Worm (Caenorhabditis elegans) whole organism, young adult: ENCODE data around the gene sre-55.
A peak's percentile ranks its signal among the peaks of the same experiment; 100 is the strongest.

Experiments used
- B0019.2 ChIP-seq: fragments of 200-800 bp; sonication (Bioruptor generic); conservative IDR thresholded peaks from 2 replicates; pipeline ENCODE4 v1.3.6; 2022; ENCODE audit warnings: missing genetic modification reagents, missing genetic modification characterization, missing compliant biosample characterization
- B0035.1 ChIP-seq: sonication (generic microtip); optimal IDR thresholded peaks from 2 replicates; lab custom pipeline; 2016; ENCODE audit warnings: missing genetic modification characterization, mild to moderate bottlenecking, missing compliant biosample characterization, missing genotype, missing genetic modification reagents
- C17E4.6 ChIP-seq: fragments of 200-800 bp; sonication (Bioruptor generic); IDR thresholded peaks from 2 replicates; pipeline ENCODE4 v1.3.6; 2022; ENCODE audit warnings: missing genetic modification reagents, missing genetic modification characterization, missing compliant biosample characterization
- D2030.7 ChIP-seq: fragments of 200-800 bp; sonication (Bioruptor generic); IDR thresholded peaks from 2 replicates; pipeline ENCODE4 v1.3.6; 2022; ENCODE audit warnings: missing genetic modification reagents, missing genetic modification characterization, missing compliant biosample characterization
- F33H1.4 ChIP-seq: fragments of 200-800 bp; sonication (Bioruptor generic); IDR thresholded peaks from 2 replicates; pipeline ENCODE4 v1.3.6; 2022; ENCODE audit warnings: missing genetic modification reagents, missing genetic modification characterization, missing compliant biosample characterization
- F37B4.10 ChIP-seq: fragments of 200-800 bp; sonication (Bioruptor generic); IDR thresholded peaks from 2 replicates; pipeline ENCODE4 v1.3.6; 2022; ENCODE audit warnings: missing genetic modification characterization, missing compliant biosample characterization
- F39B2.1 ChIP-seq: fragments of 200-800 bp; sonication (Bioruptor generic); IDR thresholded peaks from 2 replicates; pipeline ENCODE4 v1.3.6; 2022; ENCODE audit warnings: missing genetic modification reagents, missing genetic modification characterization, missing compliant biosample characterization
- F49E8.2 ChIP-seq: sonication (generic microtip); optimal IDR thresholded peaks from 3 replicates; lab custom pipeline; 2017; ENCODE audit warnings: missing genetic modification characterization, mild to moderate bottlenecking, missing compliant biosample characterization, antibody characterized with exemption, moderate library complexity; ENCODE audit not compliant: insufficient read depth
- K12H6.12 ChIP-seq: fragments of 200-800 bp; sonication (Bioruptor generic); optimal IDR thresholded peaks from 2 replicates; lab custom pipeline; 2018; ENCODE audit warnings: mild to moderate bottlenecking, missing genetic modification characterization, missing compliant biosample characterization
- T07F8.4 ChIP-seq: sonication (generic microtip); optimal IDR thresholded peaks from 2 replicates; lab custom pipeline; 2016; ENCODE audit warnings: mild to moderate bottlenecking, missing genetic modification characterization, moderate library complexity, missing compliant biosample characterization
- T26A5.8 ChIP-seq: sonication (generic microtip); optimal IDR thresholded peaks from 2 replicates; lab custom pipeline; 2016; ENCODE audit warnings: missing genetic modification characterization, missing compliant biosample characterization
- Y53F4B.3 ChIP-seq: fragments of 200-800 bp; sonication (Bioruptor generic); IDR thresholded peaks from 2 replicates; pipeline ENCODE4 v1.3.6; 2022; ENCODE audit warnings: missing genetic modification reagents, missing genetic modification characterization, missing compliant biosample characterization
- Y53G8AR.9 ChIP-seq: fragments of 200-800 bp; sonication (Bioruptor generic); conservative IDR thresholded peaks from 2 replicates; pipeline ENCODE4 v1.3.6; 2022; ENCODE audit warnings: missing genetic modification reagents, missing genetic modification characterization, missing compliant biosample characterization
- akir-1 ChIP-seq: fragments of 200-800 bp; sonication (Bioruptor generic); optimal IDR thresholded peaks from 2 replicates; lab custom pipeline; 2018; ENCODE audit warnings: mild to moderate bottlenecking, missing genetic modification characterization, moderate library complexity, missing compliant biosample characterization
- aptf-3 ChIP-seq: fragments of 200-800 bp; sonication (Bioruptor generic); IDR thresholded peaks from 2 replicates; pipeline ENCODE4 v1.3.6; 2022; ENCODE audit warnings: missing genetic modification characterization, missing compliant biosample characterization
- atf-7 ChIP-seq: sonication (generic microtip); optimal IDR thresholded peaks from 2 replicates; lab custom pipeline; 2017; ENCODE audit warnings: mild to moderate bottlenecking, missing genetic modification characterization, missing compliant biosample characterization
- attf-5 ChIP-seq: fragments of 200-800 bp; sonication (Bioruptor generic); optimal IDR thresholded peaks from 2 replicates; lab custom pipeline; 2018; ENCODE audit warnings: mild to moderate bottlenecking, missing genetic modification characterization, missing compliant biosample characterization
- attf-6 ChIP-seq: fragments of 200-800 bp; sonication (Bioruptor generic); IDR thresholded peaks from 2 replicates; pipeline ENCODE4 v1.3.6; 2022; ENCODE audit warnings: missing genetic modification reagents, missing genetic modification characterization, missing compliant biosample characterization
- bed-2 ChIP-seq: fragments of 200-800 bp; sonication (Bioruptor generic); IDR thresholded peaks from 2 replicates; pipeline ENCODE4 v1.3.6; 2022; ENCODE audit warnings: missing genetic modification reagents, missing genetic modification characterization, missing compliant biosample characterization
- cebp-2 ChIP-seq: fragments of 200-800 bp; sonication (Bioruptor generic); IDR thresholded peaks from 2 replicates; pipeline ENCODE4 v1.3.6; 2022; ENCODE audit warnings: missing genetic modification characterization, missing compliant biosample characterization
- ceh-27 ChIP-seq: fragments of 200-800 bp; sonication (Bioruptor generic); optimal IDR thresholded peaks from 2 replicates; lab custom pipeline; 2018; ENCODE audit warnings: mild to moderate bottlenecking, missing genetic modification characterization, moderate library complexity, missing compliant biosample characterization
- ceh-58 ChIP-seq: fragments of 200-800 bp; sonication (Bioruptor generic); IDR thresholded peaks from 2 replicates; pipeline ENCODE4 v1.3.6; 2022; ENCODE audit warnings: missing genetic modification characterization, missing compliant biosample characterization
- ceh-79 ChIP-seq: sonication (generic microtip); optimal IDR thresholded peaks from 2 replicates; lab custom pipeline; 2017; ENCODE audit warnings: mild to moderate bottlenecking, missing genetic modification characterization, missing compliant biosample characterization
- gei-17 ChIP-seq: fragments of 200-800 bp; sonication (Bioruptor generic); optimal IDR thresholded peaks from 2 replicates; lab custom pipeline; 2018; ENCODE audit warnings: mild to moderate bottlenecking, missing genetic modification characterization, missing compliant biosample characterization
- him-1 ChIP-seq: sonication (generic microtip); optimal IDR thresholded peaks from 2 replicates; lab custom pipeline; 2016; ENCODE audit warnings: missing genotype, missing genetic modification reagents, missing genetic modification characterization, missing compliant biosample characterization
- hlh-12 ChIP-seq: sonication (generic microtip); optimal IDR thresholded peaks from 2 replicates; lab custom pipeline; 2016; ENCODE audit warnings: missing genetic modification characterization, missing compliant biosample characterization
- hlh-26 ChIP-seq: fragments of 200-800 bp; sonication (Bioruptor generic); conservative IDR thresholded peaks from 2 replicates; pipeline ENCODE4 v1.3.6; 2022; ENCODE audit warnings: missing genetic modification reagents, missing genetic modification characterization, missing compliant biosample characterization
- hmg-1.2 ChIP-seq: fragments of 200-800 bp; sonication (Bioruptor generic); IDR thresholded peaks from 2 replicates; pipeline ENCODE4 v1.3.6; 2022; ENCODE audit warnings: missing genetic modification reagents, missing genetic modification characterization, missing compliant biosample characterization
- hsf-1 ChIP-seq: fragments of 200-800 bp; sonication (Bioruptor generic); IDR thresholded peaks from 2 replicates; pipeline ENCODE4 v1.3.6; 2022; ENCODE audit warnings: missing genetic modification reagents, missing genetic modification characterization, missing compliant biosample characterization
- lag-1 ChIP-seq: fragments of 200-800 bp; sonication (Bioruptor generic); IDR thresholded peaks from 2 replicates; pipeline ENCODE4 v1.3.6; 2022; ENCODE audit warnings: missing genetic modification reagents, missing genetic modification characterization, missing compliant biosample characterization
- lin-35 ChIP-seq, 3 experiments: fragments of 150-350 bp in 2 of 3; sonication (generic microtip) in 1 of 3; optimal IDR thresholded peaks; 2 replicates each; lab custom pipeline; 2014 to 2018; ENCODE audit warnings: missing biosample characterization in 3 of 3, missing genetic modification characterization in 3 of 3, missing genetic modification reagents in 3 of 3
- lin-40 ChIP-seq: sonication (generic microtip); optimal IDR thresholded peaks from 2 replicates; lab custom pipeline; 2016; ENCODE audit warnings: missing genetic modification characterization, mild to moderate bottlenecking, missing compliant biosample characterization, missing genotype, missing genetic modification reagents
- lir-1 ChIP-seq: fragments of 200-800 bp; sonication (Bioruptor generic); conservative IDR thresholded peaks from 2 replicates; pipeline ENCODE4 v1.3.6; 2022; ENCODE audit warnings: missing genetic modification reagents, missing genetic modification characterization, missing compliant biosample characterization
- lsl-1 ChIP-seq: fragments of 200-800 bp; sonication (Bioruptor generic); optimal IDR thresholded peaks from 2 replicates; lab custom pipeline; 2018; ENCODE audit warnings: mild to moderate bottlenecking, missing genetic modification characterization, moderate library complexity, missing compliant biosample characterization
- madf-10 ChIP-seq: sonication (generic microtip); optimal IDR thresholded peaks from 2 replicates; lab custom pipeline; 2016; ENCODE audit warnings: mild to moderate bottlenecking, missing genetic modification characterization, missing compliant biosample characterization
- madf-3 ChIP-seq: fragments of 200-800 bp; sonication (Bioruptor generic); IDR thresholded peaks from 2 replicates; pipeline ENCODE4 v1.3.6; 2022; ENCODE audit warnings: missing genetic modification reagents, missing genetic modification characterization, missing compliant biosample characterization
- madf-6 ChIP-seq: fragments of 200-800 bp; sonication (Bioruptor generic); IDR thresholded peaks from 2 replicates; pipeline ENCODE4 v1.3.6; 2022; ENCODE audit warnings: missing genetic modification reagents, missing genetic modification characterization, missing compliant biosample characterization
- nfya-1 ChIP-seq: sonication (generic microtip); optimal IDR thresholded peaks from 2 replicates; lab custom pipeline; 2017; ENCODE audit warnings: antibody characterized with exemption, missing compliant biosample characterization, missing genetic modification characterization, borderline replicate concordance; ENCODE audit not compliant: insufficient read depth
- nfyb-1 ChIP-seq: fragments of 200-800 bp; sonication (Bioruptor generic); IDR thresholded peaks from 2 replicates; pipeline ENCODE4 v1.3.6; 2022; ENCODE audit warnings: missing genetic modification reagents, missing genetic modification characterization, missing compliant biosample characterization
- nhr-120 ChIP-seq: fragments of 200-800 bp; sonication (Bioruptor generic); IDR thresholded peaks from 2 replicates; pipeline ENCODE4 v1.3.6; 2022; ENCODE audit warnings: missing genetic modification characterization, missing compliant biosample characterization
- nhr-80 ChIP-seq: sonication (generic microtip); optimal IDR thresholded peaks from 2 replicates; lab custom pipeline; 2016; ENCODE audit warnings: missing genetic modification characterization, missing compliant biosample characterization
- rcor-1 ChIP-seq: fragments of 200-800 bp; sonication (Bioruptor generic); IDR thresholded peaks from 2 replicates; pipeline ENCODE4 v1.3.6; 2022; ENCODE audit warnings: missing genetic modification reagents, missing genetic modification characterization, missing compliant biosample characterization
- rpc-1 ChIP-seq, 2 experiments: fragments of 150-350 bp in 1 of 2; sonication (generic microtip) in 1 of 2; optimal IDR thresholded peaks; 2 replicates each; lab custom pipeline; 2014 to 2018; ENCODE audit warnings: missing biosample characterization in 1 of 2, missing genetic modification characterization in 1 of 2, missing genetic modification reagents in 1 of 2, missing genotype in 1 of 2
- sea-2 ChIP-seq: fragments of 200-800 bp; sonication (Bioruptor generic); IDR thresholded peaks from 2 replicates; pipeline ENCODE4 v1.3.6; 2022; ENCODE audit warnings: missing genetic modification characterization, missing compliant biosample characterization
- snpc-1.3 ChIP-seq: sonication (generic microtip); optimal IDR thresholded peaks from 2 replicates; lab custom pipeline; 2017; ENCODE audit warnings: missing genetic modification characterization, mild to moderate bottlenecking, missing compliant biosample characterization, antibody characterized with exemption, moderate library complexity, missing genotype, missing genetic modification reagents; ENCODE audit not compliant: insufficient read depth
- snpc-4 ChIP-seq, 5 experiments: fragments of 150-350 bp in 1 of 5; sonication (generic microtip) in 4 of 5; optimal IDR thresholded peaks; 2 replicates each; lab custom pipeline; 2014 to 2018; ENCODE audit warnings: missing genetic modification characterization in 5 of 5, missing biosample characterization in 3 of 5, antibody characterized with exemption in 2 of 5, mild to moderate bottlenecking in 2 of 5, missing compliant biosample characterization in 2 of 5, missing genotype in 2 of 5, moderate library complexity in 2 of 5, missing genetic modification reagents in 1 of 5
- sptf-2 ChIP-seq: fragments of 200-800 bp; sonication (Bioruptor generic); optimal IDR thresholded peaks from 2 replicates; lab custom pipeline; 2018; ENCODE audit warnings: mild to moderate bottlenecking, missing genetic modification characterization, missing compliant biosample characterization
- unc-130 ChIP-seq: sonication (generic microtip); optimal IDR thresholded peaks from 2 replicates; lab custom pipeline; 2016; ENCODE audit warnings: missing genetic modification reagents, missing genetic modification characterization, missing compliant biosample characterization
- ztf-22 ChIP-seq: fragments of 200-800 bp; sonication (Bioruptor generic); optimal IDR thresholded peaks from 2 replicates; lab custom pipeline; 2018; ENCODE audit warnings: mild to moderate bottlenecking, missing genetic modification characterization, moderate library complexity, missing compliant biosample characterization

Gene sre-55

DNA sequence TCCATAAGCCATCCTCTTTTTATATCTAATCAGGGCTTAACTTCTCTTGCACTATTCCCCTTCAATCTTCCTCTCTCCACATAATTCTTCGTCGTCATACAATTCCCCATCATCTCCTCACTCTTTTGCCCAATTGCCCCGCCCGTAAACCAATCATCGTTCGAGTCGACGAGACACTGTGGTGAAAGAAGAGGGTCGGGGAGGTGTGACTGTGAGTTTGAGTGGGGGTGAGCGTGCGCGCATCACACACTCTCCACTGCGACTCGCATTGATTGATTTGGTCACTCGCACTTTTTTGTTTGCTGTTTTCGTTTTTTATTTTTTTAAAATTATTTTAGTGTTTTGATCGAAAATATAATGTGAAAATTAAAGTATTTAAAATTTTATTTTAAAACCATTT, 10.1 kb downstream of the sre-55 start:
- TF ChIP-seq aptf-3 (GFP tag; lab: Robert Waterston, UW), result no peak
- TF ChIP-seq ceh-79 (tag; lab: Kevin White, UChicago), result no peak
- no peak for TF ChIP-seq snpc-4 (GFP tag; optimal IDR thresholded peaks at IDR 0.05; lab: Kevin White, UChicago)
- TF ChIP-seq snpc-4 (tag; optimal IDR thresholded peaks at IDR 0.05; lab: Kevin White, UChicago), result peak in 2 of 4 experiments; percentile 13 to 37
- TF ChIP-seq nhr-120 (GFP tag; lab: Robert Waterston, UW), result no peak
- TF ChIP-seq Y53G8AR.9 (GFP tag; lab: Robert Waterston, UW), result no peak
- TF ChIP-seq hlh-12 (tag; lab: Kevin White, UChicago), result no peak
- no peak for TF ChIP-seq snpc-1.3 (tag; lab: Kevin White, UChicago)
- TF ChIP-seq atf-7 (tag; lab: Kevin White, UChicago), result no peak
- peak; percentile 98 for TF ChIP-seq nfyb-1 (GFP tag; lab: Robert Waterston, UW)
- peak; percentile 56 for TF ChIP-seq ceh-27 (GFP tag; lab: Kevin White, UChicago)
- TF ChIP-seq madf-3 (GFP tag; lab: Robert Waterston, UW), result no peak
- peak; percentile 96 for TF ChIP-seq lir-1 (GFP tag; lab: Robert Waterston, UW)
- no peak for TF ChIP-seq D2030.7 (GFP tag; lab: Robert Waterston, UW)
- no peak for TF ChIP-seq ztf-22 (GFP tag; lab: Kevin White, UChicago)
- TF ChIP-seq F37B4.10 (GFP tag; lab: Robert Waterston, UW), result no peak
- no peak for TF ChIP-seq akir-1
- no peak for TF ChIP-seq unc-130
- no peak for TF ChIP-seq C17E4.6 (GFP tag; lab: Robert Waterston, UW)
- TF ChIP-seq lin-35 (GFP tag; optimal IDR thresholded peaks at IDR 0.05; lab: Kevin White, UChicago), result peak in 1 of 3 experiments; percentile 10
- TF ChIP-seq lag-1 (GFP tag; lab: Robert Waterston, UW), result no peak
- no peak for TF ChIP-seq T26A5.8 (tag; lab: Kevin White, UChicago)
- peak; percentile 0 for TF ChIP-seq K12H6.12 (tag; lab: Kevin White, UChicago)
- TF ChIP-seq gei-17 (GFP tag; lab: Kevin White, UChicago), result no peak
- no peak for TF ChIP-seq B0019.2
- TF ChIP-seq nhr-80 (tag; lab: Kevin White, UChicago), result no peak
- TF ChIP-seq madf-6 (GFP tag; lab: Robert Waterston, UW), result no peak
- peak; percentile 90 for TF ChIP-seq hmg-1.2
- TF ChIP-seq F49E8.2 (tag; lab: Kevin White, UChicago), result no peak
- TF ChIP-seq T07F8.4 (tag; lab: Kevin White, UChicago), result no peak
- no peak for TF ChIP-seq nfya-1 (tag; lab: Kevin White, UChicago)
- no peak for TF ChIP-seq sea-2
- TF ChIP-seq B0035.1 (tag; lab: Kevin White, UChicago), result no peak
- no peak for TF ChIP-seq hsf-1
- TF ChIP-seq lin-40 (tag; lab: Kevin White, UChicago), result peak; percentile 59
- no peak for TF ChIP-seq cebp-2
- TF ChIP-seq, all 124 proteins: peak for 8

DNA sequence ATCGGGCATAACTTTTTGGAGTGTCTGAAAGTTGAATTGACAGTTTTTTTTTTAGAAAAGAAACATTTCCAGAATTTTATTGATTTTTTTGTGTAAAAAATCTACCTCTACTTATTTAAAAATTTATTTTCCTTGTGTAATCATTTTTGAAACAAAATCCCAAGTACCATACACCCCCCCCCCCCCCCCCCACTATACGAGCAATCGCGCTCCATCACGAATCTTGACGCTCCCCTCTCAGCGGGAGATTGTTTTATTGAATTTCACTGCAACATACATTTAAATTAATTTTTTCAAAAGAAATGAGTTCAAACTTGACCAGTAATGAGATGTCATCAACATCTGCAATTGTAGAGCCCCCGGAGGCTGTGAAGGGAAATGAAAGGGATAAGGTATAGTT, 10.6 kb downstream of the sre-55 start, which contains the start of gene sop-2:
Gene sop-2, plus strand, starts transcription at position 301 of the 400 bp plus-strand sequence.
- TF ChIP-seq T26A5.8 (tag; lab: Kevin White, UChicago) (no peak), attf-6 (no peak), F39B2.1 (GFP tag; lab: Robert Waterston, UW) (no peak), attf-5 (GFP tag; lab: Kevin White, UChicago) (no peak), hlh-26 (no peak), rcor-1 (no peak), ceh-58 (GFP tag; lab: Robert Waterston, UW) (no peak), rpc-1 (optimal IDR thresholded peaks at IDR 0.05; lab: Kevin White, UChicago) (no peak), rpc-1 (tag; optimal IDR thresholded peaks at IDR 0.05; lab: Kevin White, UChicago) (no peak), nfyb-1 (GFP tag; lab: Robert Waterston, UW) (no peak), him-1 (tag; lab: Kevin White, UChicago) (no peak), bed-2 (GFP tag; lab: Robert Waterston, UW) (no peak), F33H1.4 (GFP tag; lab: Robert Waterston, UW) (no peak), lsl-1 (GFP tag; lab: Kevin White, UChicago) (no peak), Y53F4B.3 (GFP tag; lab: Robert Waterston, UW) (no peak), madf-10 (tag; lab: Kevin White, UChicago) (no peak), sptf-2 (GFP tag; lab: Kevin White, UChicago) (no peak)
